Fruit fly (Drosophila melanogaster) S2 (cell line): Measurements from ENCODE around the gene Mgstl.

Source experiments
- CG8478 ChIP-seq: fragments of >200 bp; optimal IDR thresholded peaks from 2 replicates; lab custom pipeline; 2018
- CTCF ChIP-seq, 2 experiments: fragments of >200 bp; optimal IDR thresholded peaks; 2 replicates each; lab custom pipeline; 2018

Gene Mgstl

DNA sequence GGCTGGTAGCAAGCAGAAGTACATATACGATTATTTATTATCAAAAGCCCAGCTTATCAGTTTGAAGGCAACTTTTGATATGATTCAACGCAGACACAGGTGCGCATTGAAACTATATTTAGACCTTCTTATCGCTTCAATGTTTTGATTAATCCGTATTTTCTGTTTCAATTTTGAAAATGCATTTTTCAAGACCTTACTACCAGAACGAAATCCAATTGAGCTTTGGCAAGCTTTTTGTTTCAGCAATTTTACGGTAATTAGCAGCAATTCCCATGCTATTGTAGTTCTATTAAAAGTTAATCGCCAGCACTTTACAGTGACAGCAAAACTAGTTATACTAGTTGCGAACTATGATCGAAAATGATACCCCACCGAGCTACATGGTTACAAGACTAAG is at the start of gene Mgstl:
TSS of gene Mgstl (plus strand) at position 301 of the 400 bp plus-strand sequence.
- TF ChIP-seq CTCF (optimal IDR thresholded peaks at IDR 0.05; lab: Kevin White, UChicago): no peak
- TF ChIP-seq CG8478 (lab: Kevin White, UChicago): no peak

DNA sequence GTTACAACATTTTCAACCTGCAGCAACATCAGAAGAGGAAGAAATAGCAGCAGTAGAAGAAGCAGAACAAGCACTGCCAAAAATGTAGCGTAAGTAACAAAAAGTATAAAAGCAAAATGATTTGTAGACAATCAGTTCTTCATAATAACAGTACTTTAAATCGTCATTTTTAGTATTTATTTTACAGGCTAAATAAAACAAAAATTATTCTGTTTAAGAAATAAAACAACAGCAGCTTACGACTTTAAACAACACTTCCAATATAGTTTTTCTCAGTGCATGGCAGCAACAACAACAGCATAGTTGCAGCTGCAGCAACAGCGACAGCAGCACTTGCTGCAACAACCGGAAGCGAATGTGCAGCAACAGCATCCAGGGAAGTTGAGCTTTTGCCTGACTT is 31.4 kb upstream of the Mgstl start:
- TF ChIP-seq CG8478 (lab: Kevin White, UChicago) (no peak), CTCF (optimal IDR thresholded peaks at IDR 0.05; lab: Kevin White, UChicago) (no peak)

DNA sequence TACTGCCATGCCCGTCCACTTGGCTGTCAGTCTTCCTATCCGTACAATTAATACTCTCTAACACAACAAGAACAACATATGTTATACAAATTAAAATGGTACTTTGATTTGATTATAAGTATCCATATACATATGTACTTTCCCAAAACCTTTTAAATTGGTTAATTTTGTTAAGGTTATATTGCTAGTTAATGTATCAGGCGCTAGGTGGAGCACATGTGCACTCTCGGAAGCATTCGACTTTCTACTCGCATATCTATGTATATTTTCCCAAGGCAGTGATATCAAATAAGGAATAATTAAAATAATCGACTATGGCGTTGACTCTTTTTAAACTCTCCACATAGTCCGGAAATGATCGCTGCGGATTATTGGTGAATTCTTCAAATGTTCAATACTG is 24.4 kb upstream of the Mgstl start:
- TF ChIP-seq CTCF (optimal IDR thresholded peaks at IDR 0.05; lab: Kevin White, UChicago) (peak; percentile 43 to 67), CG8478 (lab: Kevin White, UChicago) (no peak)

DNA sequence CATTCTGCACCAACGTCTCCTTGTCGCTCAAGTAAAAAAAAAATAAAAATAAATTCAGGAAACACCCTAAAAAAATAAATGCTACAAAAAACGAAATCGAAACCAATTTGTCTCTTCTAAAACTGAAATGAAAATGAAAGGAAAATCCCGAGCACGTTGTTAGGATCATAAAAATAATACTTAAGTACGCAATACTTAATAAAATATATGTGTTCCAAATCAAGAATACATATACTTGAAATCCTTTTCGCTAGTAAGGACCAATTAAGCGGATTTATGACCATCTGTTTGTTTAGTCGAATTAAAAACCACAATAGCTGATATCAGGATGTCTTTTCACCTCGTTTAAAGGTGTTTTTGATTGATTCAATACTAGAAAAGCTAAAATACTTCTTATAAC is 16.1 kb upstream of the Mgstl start, which contains the start of gene r-cup:
TSS of gene r-cup (minus strand) at position 101 of the 400 bp plus-strand sequence.
- no peak for TF ChIP-seq CG8478 (lab: Kevin White, UChicago)
- no peak for TF ChIP-seq CTCF (optimal IDR thresholded peaks at IDR 0.05; lab: Kevin White, UChicago)

DNA sequence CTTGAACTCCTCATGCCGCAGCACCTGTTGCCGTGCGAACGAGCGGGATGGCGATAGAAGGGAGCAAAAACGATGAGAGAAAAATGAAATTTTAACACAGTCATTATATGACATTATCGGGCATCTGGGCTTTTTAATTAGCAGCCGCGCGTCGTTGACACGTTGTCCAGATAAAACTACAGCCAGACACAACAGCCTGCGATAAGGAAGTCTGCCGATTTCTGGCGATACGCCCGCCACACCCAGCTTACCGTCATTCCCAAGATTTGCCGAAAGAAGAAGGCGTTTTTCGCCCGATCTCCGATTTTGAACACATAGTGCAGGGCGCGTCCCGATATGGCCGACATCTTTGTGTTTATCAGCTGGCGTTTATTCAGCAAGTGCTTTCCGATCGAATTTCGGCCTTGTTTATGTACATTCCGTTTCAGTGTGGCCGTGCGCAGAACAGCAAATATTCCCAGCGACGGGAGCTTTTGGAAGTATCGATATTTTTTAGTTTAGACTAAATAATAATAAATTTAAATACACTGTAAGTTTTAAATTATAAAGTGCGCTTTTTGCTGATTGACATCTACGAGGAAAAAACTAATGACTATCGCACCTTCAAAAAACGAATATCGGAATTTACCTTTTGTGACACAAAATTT is 13.9 kb upstream of the Mgstl start, which contains the start of gene CG1532:
TSS of gene CG1532 (minus strand) at position 433 of the 647 bp plus-strand sequence.
- TF ChIP-seq CG8478 (lab: Kevin White, UChicago): no peak
- no peak for TF ChIP-seq CTCF (optimal IDR thresholded peaks at IDR 0.05; lab: Kevin White, UChicago)

DNA sequence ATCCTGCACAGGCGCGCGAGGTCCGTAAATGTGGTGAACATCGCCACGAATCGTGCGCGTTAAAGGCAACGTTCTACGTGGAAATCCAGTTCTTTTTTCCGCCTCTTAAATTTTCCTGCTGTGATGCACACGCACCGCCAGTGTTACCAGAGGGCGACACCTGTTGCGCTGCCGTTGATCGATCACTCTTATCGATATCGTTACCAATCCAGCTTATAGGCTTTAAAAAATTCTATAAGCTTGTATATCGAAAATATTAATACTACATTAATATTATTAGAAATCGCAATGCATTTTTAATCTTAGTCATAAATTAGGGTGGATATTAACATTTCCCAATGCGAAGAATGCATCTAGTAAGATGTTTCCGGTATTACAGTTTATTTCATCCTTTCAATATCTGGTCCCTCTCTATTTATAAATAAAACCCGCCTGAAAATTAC is 10.1 kb upstream of the Mgstl start, which contains the start of gene CG1529:
TSS of gene CG1529 (minus strand) at position 132 of the 443 bp plus-strand sequence.
- no peak for TF ChIP-seq CTCF (optimal IDR thresholded peaks at IDR 0.05; lab: Kevin White, UChicago)
- TF ChIP-seq CG8478 (lab: Kevin White, UChicago): no peak

dm6 chrX:21034638-21035037 is 7.3 kb upstream of the Mgstl start:
- TF ChIP-seq CG8478 (lab: Kevin White, UChicago) (no peak), CTCF (optimal IDR thresholded peaks at IDR 0.05; lab: Kevin White, UChicago) (no peak)

DNA sequence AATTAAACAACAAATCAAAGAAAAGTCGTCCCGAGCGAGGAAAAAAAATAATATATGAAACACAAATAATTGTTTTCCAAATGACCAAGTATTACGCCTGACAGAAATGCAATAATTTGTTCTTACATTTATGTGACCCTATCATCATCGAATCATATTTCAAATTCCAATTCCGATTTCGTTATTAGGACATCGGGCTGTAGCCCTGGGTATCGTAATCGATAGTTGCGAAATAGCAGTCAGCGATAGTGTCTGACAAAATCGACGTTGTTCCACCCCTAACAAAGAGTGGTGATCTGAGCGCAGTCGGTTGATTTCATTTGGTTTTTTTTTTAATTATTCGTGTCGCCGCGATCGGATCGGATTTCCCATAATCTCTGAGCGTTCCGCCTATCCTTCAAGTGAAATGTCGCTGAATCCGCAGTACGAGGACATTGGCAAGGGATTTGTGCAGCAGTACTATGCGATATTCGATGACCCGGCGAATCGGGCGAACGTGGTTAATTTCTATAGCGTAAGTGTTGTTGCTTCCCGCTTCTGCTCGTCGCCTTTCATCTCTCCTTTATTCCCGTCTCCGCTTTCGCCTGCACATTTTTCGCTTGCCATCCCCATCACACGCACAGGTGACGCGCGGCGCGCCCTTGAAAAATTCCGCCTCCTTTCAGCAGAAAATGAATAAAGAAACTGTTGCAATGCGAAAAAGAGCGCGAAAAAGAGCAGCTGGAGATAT is 6.6 kb upstream of the Mgstl start, which contains the start of gene Ntf-2:
TSS of gene Ntf-2 (plus strand) at position 262 of the 730 bp plus-strand sequence.
- TF ChIP-seq CG8478 (lab: Kevin White, UChicago): no peak
- TF ChIP-seq CTCF (optimal IDR thresholded peaks at IDR 0.05; lab: Kevin White, UChicago): no peak

DNA sequence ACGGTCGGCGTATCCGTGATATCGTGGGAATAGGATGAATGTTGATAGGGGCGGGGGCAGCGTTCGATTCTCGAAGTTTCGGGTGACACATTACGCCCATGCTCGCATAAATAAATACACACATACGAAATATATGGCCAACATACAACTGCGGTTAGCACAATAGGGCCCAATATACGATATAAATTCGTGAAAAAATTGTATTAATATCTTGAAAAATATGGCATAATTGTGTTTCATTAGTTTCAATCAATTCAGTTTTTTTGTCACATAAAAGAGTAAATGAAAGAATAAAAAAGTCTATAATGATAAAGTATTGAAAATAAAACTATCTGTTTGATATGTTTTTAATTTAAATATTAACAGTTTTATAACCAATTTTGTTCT is 6.0 kb upstream of the Mgstl start:
- TF ChIP-seq CTCF (optimal IDR thresholded peaks at IDR 0.05; lab: Kevin White, UChicago) (no peak), CG8478 (lab: Kevin White, UChicago) (no peak)

- TF ChIP-seq CG8478 (lab: Kevin White, UChicago): no peak
- no peak for TF ChIP-seq CTCF (optimal IDR thresholded peaks at IDR 0.05; lab: Kevin White, UChicago)
Observed at dm6 chrX:21040505-21040904, 1.4 kb upstream of the Mgstl start, which contains the start of gene CG15449. Gene CG15449 (minus strand): TSS chrX:21040605.

DNA sequence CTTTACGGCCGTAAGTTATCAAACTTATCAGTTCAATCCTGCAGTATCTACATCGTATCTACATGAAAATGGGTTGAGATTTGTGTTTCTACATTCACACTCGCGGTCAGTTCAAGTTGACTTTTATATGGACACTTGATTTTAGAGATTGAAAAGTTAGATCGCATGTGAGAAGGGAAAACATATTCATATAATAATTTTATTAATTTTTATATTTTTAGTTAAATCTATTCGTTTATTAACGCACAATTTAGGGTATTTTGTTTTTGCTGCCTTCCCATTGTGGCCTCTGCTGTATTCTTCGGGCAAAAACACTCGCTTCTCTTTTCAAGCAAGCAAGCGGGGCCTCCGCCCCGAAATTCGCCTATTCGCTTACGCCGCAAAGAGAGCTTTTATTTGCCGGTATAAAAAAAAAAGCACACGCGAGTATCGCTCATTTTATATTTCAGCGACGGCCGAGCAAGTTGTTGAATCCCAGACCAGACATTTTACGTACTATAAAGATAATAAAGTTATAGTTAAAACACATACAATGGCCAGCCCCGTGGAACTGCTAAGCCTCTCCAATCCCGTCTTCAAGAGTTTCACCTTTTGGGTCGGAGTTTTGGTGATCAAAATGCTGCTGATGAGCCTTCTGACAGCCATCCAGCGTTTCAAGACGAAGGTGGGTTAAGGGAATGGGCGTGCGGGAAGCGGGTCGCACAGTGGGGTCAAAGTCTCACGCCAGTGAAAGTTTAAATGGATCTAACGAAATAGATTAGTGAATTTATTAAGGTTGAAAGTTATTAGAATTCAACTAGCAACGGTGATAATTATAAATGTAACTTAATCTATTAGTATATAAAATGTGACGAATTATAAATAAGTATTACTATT is 951 bp downstream of the Mgstl start:
- TF ChIP-seq CTCF (optimal IDR thresholded peaks at IDR 0.05; lab: Kevin White, UChicago) (no peak), CG8478 (lab: Kevin White, UChicago) (no peak)

dm6 chrX:21044278-21044830 is 2.4 kb downstream of the Mgstl start:
- TF ChIP-seq CG8478 (lab: Kevin White, UChicago) (no peak), CTCF (optimal IDR thresholded peaks at IDR 0.05; lab: Kevin White, UChicago) (no peak)

- TF ChIP-seq CG8478 (lab: Kevin White, UChicago): no peak
- TF ChIP-seq CTCF (optimal IDR thresholded peaks at IDR 0.05; lab: Kevin White, UChicago): no peak
Observed at dm6 chrX:21044831-21045447, 3.0 kb downstream of the Mgstl start, which contains the start of gene Cbs. Gene Cbs (plus strand): TSS chrX:21045138.
